Fruit fly (Drosophila melanogaster) whole organism, wandering third instar larva: ENCODE measurements around the gene Lk6.
A peak's percentile ranks its signal among the peaks of the same experiment; 100 is the strongest.

ENCODE experiments used
- Abd-B ChIP-seq: fragments of >200 bp; optimal IDR thresholded peaks from 2 replicates; lab custom pipeline; 2017; ENCODE audit warnings: missing biosample characterization, missing genetic modification characterization
- CG32264 ChIP-seq: fragments of 200-800 bp; sonication (Bioruptor generic); optimal IDR thresholded peaks from 2 replicates; lab custom pipeline; 2016; ENCODE audit warnings: missing biosample characterization, missing genetic modification characterization
- CG9705 ChIP-seq: fragments of 200-800 bp; sonication (Bioruptor generic); optimal IDR thresholded peaks from 2 replicates; lab custom pipeline; 2018; ENCODE audit warnings: missing biosample characterization, mild to moderate bottlenecking, missing genetic modification characterization
- CrebA ChIP-seq: fragments of 200-800 bp; sonication (Bioruptor generic); optimal IDR thresholded peaks from 2 replicates; lab custom pipeline; 2016; ENCODE audit warnings: missing biosample characterization, mild to moderate bottlenecking, missing genetic modification characterization, borderline replicate concordance
- Dfd ChIP-seq: fragments of >200 bp; optimal IDR thresholded peaks from 2 replicates; lab custom pipeline; 2017; ENCODE audit warnings: missing biosample characterization, missing genetic modification characterization
- Dif ChIP-seq: fragments of 200-275, 200-300 bp; sonication (Bioruptor generic); optimal IDR thresholded peaks from 2 replicates; lab custom pipeline; 2018; ENCODE audit warnings: missing biosample characterization, missing genetic modification characterization; ENCODE audit not compliant: partially characterized antibody
- GATAd ChIP-seq: sonication (Bioruptor generic); optimal IDR thresholded peaks from 2 replicates; lab custom pipeline; 2016; ENCODE audit warnings: missing biosample characterization, missing genetic modification characterization
- HLH106 ChIP-seq: fragments of 200-800 bp; optimal IDR thresholded peaks from 3 replicates; lab custom pipeline; 2019; ENCODE audit warnings: missing biosample characterization, mild to moderate bottlenecking, missing genetic modification characterization, moderate library complexity
- Hnf4 ChIP-seq: fragments of 200-800 bp; sonication (Bioruptor generic); optimal IDR thresholded peaks from 2 replicates; lab custom pipeline; 2016; ENCODE audit warnings: missing biosample characterization, mild to moderate bottlenecking, missing genetic modification characterization
- Hr78 ChIP-seq: fragments of >200 bp; optimal IDR thresholded peaks from 2 replicates; lab custom pipeline; 2017; ENCODE audit warnings: missing biosample characterization, missing genetic modification characterization
- Hr83 ChIP-seq: fragments of 200-300 bp; sonication (Bioruptor generic); optimal IDR thresholded peaks from 2 replicates; lab custom pipeline; 2016; ENCODE audit warnings: missing biosample characterization, mild to moderate bottlenecking, missing genetic modification characterization, moderate library complexity; ENCODE audit not compliant: poor library complexity, severe bottlenecking
- Jra ChIP-seq: sonication (Bioruptor generic); optimal IDR thresholded peaks from 2 replicates; lab custom pipeline; 2016; ENCODE audit warnings: missing biosample characterization, missing genetic modification characterization
- Mio ChIP-seq: sonication (Bioruptor generic); optimal IDR thresholded peaks from 2 replicates; lab custom pipeline; 2016; ENCODE audit warnings: missing biosample characterization, missing genetic modification characterization
- Myc ChIP-seq: fragments of >200 bp; optimal IDR thresholded peaks from 2 replicates; lab custom pipeline; 2017
- N ChIP-seq: fragments of >200 bp; optimal IDR thresholded peaks from 2 replicates; lab custom pipeline; 2018; ENCODE audit warnings: missing biosample characterization, missing external identifiers, missing genetic modification characterization
- OdsH ChIP-seq: fragments of 200-800 bp; sonication (Bioruptor generic); optimal IDR thresholded peaks from 2 replicates; lab custom pipeline; 2016; ENCODE audit warnings: missing biosample characterization, mild to moderate bottlenecking, missing genetic modification characterization
- Rel ChIP-seq, 2 experiments: fragments of 200-800 bp; sonication (Bioruptor generic) in 1 of 2; optimal IDR thresholded peaks; 2 replicates in 1 of 2; 3 replicates in 1 of 2; lab custom pipeline; 2016 to 2019; ENCODE audit warnings: mild to moderate bottlenecking in 2 of 2, missing biosample characterization in 2 of 2, missing genetic modification characterization in 2 of 2, moderate library complexity in 1 of 2
- Sp1 ChIP-seq: fragments of 200-800 bp; sonication (Bioruptor generic); optimal IDR thresholded peaks from 3 replicates; lab custom pipeline; 2019; ENCODE audit warnings: missing biosample characterization, mild to moderate bottlenecking, missing genetic modification characterization, moderate library complexity
- Vsx2 ChIP-seq: fragments of 200-300, 225-300 bp; sonication (Bioruptor generic); optimal IDR thresholded peaks from 2 replicates; lab custom pipeline; 2018; ENCODE audit warnings: missing biosample characterization, missing genetic modification characterization; ENCODE audit not compliant: partially characterized antibody
- br ChIP-seq: fragments of 200-800 bp; sonication (Bioruptor generic); optimal IDR thresholded peaks from 2 replicates; lab custom pipeline; 2016; ENCODE audit warnings: missing biosample characterization, missing genetic modification characterization
- brk ChIP-seq: fragments of 200-800 bp; sonication (Bioruptor generic); optimal IDR thresholded peaks from 2 replicates; lab custom pipeline; 2016; ENCODE audit warnings: missing biosample characterization, mild to moderate bottlenecking, missing genetic modification characterization
- dl ChIP-seq, 2 experiments: fragments of 175-275, 200-275 bp in 1 of 2; fragments of 200-275 bp in 1 of 2; sonication (Bioruptor generic); optimal IDR thresholded peaks; lab custom pipeline; 2018; ENCODE audit warnings: mild to moderate bottlenecking in 2 of 2, missing biosample characterization in 2 of 2, missing genetic modification characterization in 2 of 2, moderate library complexity in 2 of 2; ENCODE audit not compliant: partially characterized antibody in 2 of 2, insufficient read depth in 1 of 2
- dmrt93B ChIP-seq: fragments of 200-800 bp; sonication (Bioruptor generic); optimal IDR thresholded peaks from 2 replicates; lab custom pipeline; 2018; ENCODE audit warnings: missing biosample characterization, mild to moderate bottlenecking, missing genetic modification characterization
- dsf ChIP-seq: sonication (Bioruptor generic); optimal IDR thresholded peaks from 2 replicates; lab custom pipeline; 2016; ENCODE audit warnings: missing biosample characterization, missing genetic modification characterization, borderline replicate concordance
- ey ChIP-seq: fragments of 200-800 bp; sonication (Bioruptor generic); optimal IDR thresholded peaks from 2 replicates; lab custom pipeline; 2016; ENCODE audit warnings: missing biosample characterization, missing genetic modification characterization
- foxo ChIP-seq, 2 experiments: fragments of 200-800 bp; sonication (Bioruptor generic); optimal IDR thresholded peaks; 2 replicates in 1 of 2; 3 replicates in 1 of 2; lab custom pipeline; 2016 to 2017; ENCODE audit warnings: missing biosample characterization in 2 of 2, missing genetic modification characterization in 2 of 2
- fru ChIP-seq: fragments of 200-800 bp; sonication (Bioruptor generic); optimal IDR thresholded peaks from 3 replicates; lab custom pipeline; 2016; ENCODE audit warnings: missing biosample characterization, mild to moderate bottlenecking, missing genetic modification characterization
- h ChIP-seq: fragments of 200-800 bp; sonication (Bioruptor generic); optimal IDR thresholded peaks from 3 replicates; lab custom pipeline; 2016; ENCODE audit warnings: missing biosample characterization, mild to moderate bottlenecking, missing genetic modification characterization
- jim ChIP-seq: fragments of 175-275, 200-325 bp; sonication (Bioruptor generic); optimal IDR thresholded peaks from 2 replicates; lab custom pipeline; 2016; ENCODE audit warnings: missing biosample characterization, mild to moderate bottlenecking, missing genetic modification characterization
- lola ChIP-seq: fragments of >200 bp; optimal IDR thresholded peaks from 2 replicates; lab custom pipeline; 2017; ENCODE audit warnings: missing biosample characterization, missing genetic modification characterization
- pan ChIP-seq: fragments of >200 bp; optimal IDR thresholded peaks from 2 replicates; lab custom pipeline; 2017
- psq ChIP-seq: fragments of 200-800 bp; sonication (Bioruptor generic); optimal IDR thresholded peaks from 3 replicates; lab custom pipeline; 2017; ENCODE audit warnings: missing biosample characterization, mild to moderate bottlenecking, missing genetic modification characterization, moderate library complexity
- rgr ChIP-seq: fragments of 200-800 bp; sonication (Bioruptor generic); optimal IDR thresholded peaks from 3 replicates; lab custom pipeline; 2016; ENCODE audit warnings: missing biosample characterization, mild to moderate bottlenecking, missing genetic modification characterization
- sage ChIP-seq: fragments of 200-800 bp; sonication (Bioruptor generic); optimal IDR thresholded peaks from 2 replicates; lab custom pipeline; 2016; ENCODE audit warnings: missing biosample characterization, mild to moderate bottlenecking, missing genetic modification characterization
- sv ChIP-seq: fragments of 200-800 bp; sonication (Bioruptor generic); optimal IDR thresholded peaks from 3 replicates; lab custom pipeline; 2016; ENCODE audit warnings: missing biosample characterization, missing genetic modification characterization
- tai ChIP-seq: sonication (Bioruptor generic); optimal IDR thresholded peaks from 2 replicates; lab custom pipeline; 2016; ENCODE audit warnings: missing biosample characterization, missing genetic modification characterization

Lk6 gene

dm6 chr3R:11812479-11812878 lies 48.2 kb upstream of the Lk6 start:
- TF ChIP-seq sv (GFP tag; lab: Kevin White, UChicago) (no peak), psq (GFP tag; lab: Kevin White, UChicago) (no peak), foxo (GFP tag; optimal IDR thresholded peaks at IDR 0.05; lab: Kevin White, UChicago) (no peak), dl (GFP tag; optimal IDR thresholded peaks at IDR 0.05; lab: Kevin White, UChicago; ENCODE audit: insufficient read depth in 1 of 2, partially characterized antibody in 2 of 2) (no peak), br (GFP tag; lab: Kevin White, UChicago) (no peak), Dfd (GFP tag; lab: Kevin White, UChicago) (no peak), Hr83 (GFP tag; lab: Kevin White, UChicago) (no peak), Hr78 (no peak), Rel (GFP tag; optimal IDR thresholded peaks at IDR 0.05; lab: Kevin White, UChicago) (no peak), Rel (tag; optimal IDR thresholded peaks at IDR 0.05; lab: Kevin White, UChicago) (peak; percentile 74)

dm6 chr3R:11810831-11811484 lies 46.7 kb upstream of the Lk6 start:
- TF ChIP-seq pan (no peak), Sp1 (GFP tag; lab: Kevin White, UChicago) (no peak), foxo (GFP tag; optimal IDR thresholded peaks at IDR 0.05; lab: Kevin White, UChicago) (no peak), fru (GFP tag; lab: Kevin White, UChicago) (no peak), CG32264 (GFP tag; lab: Kevin White, UChicago) (no peak), Vsx2 (GFP tag; lab: Kevin White, UChicago) (no peak), Jra (GFP tag; lab: Kevin White, UChicago) (no peak), h (peak; percentile 39)

- TF ChIP-seq N (GFP tag; lab: Kevin White, UChicago) = no peak
- TF ChIP-seq Hnf4 (GFP tag; lab: Kevin White, UChicago) = no peak
- TF ChIP-seq Dfd (GFP tag; lab: Kevin White, UChicago) = no peak
- no peak for TF ChIP-seq rgr (GFP tag; lab: Kevin White, UChicago)
- no peak for TF ChIP-seq foxo (GFP tag; optimal IDR thresholded peaks at IDR 0.05; lab: Kevin White, UChicago)
- TF ChIP-seq dl (GFP tag; optimal IDR thresholded peaks at IDR 0.05; lab: Kevin White, UChicago; ENCODE audit: insufficient read depth in 1 of 2, partially characterized antibody in 2 of 2) = no peak
- no peak for TF ChIP-seq tai
- no peak for TF ChIP-seq fru (GFP tag; lab: Kevin White, UChicago)
- no peak for TF ChIP-seq Rel (GFP tag; optimal IDR thresholded peaks at IDR 0.05; lab: Kevin White, UChicago)
- peak; percentile 0 for TF ChIP-seq Rel (tag; optimal IDR thresholded peaks at IDR 0.05; lab: Kevin White, UChicago)
- no peak for TF ChIP-seq Jra (GFP tag; lab: Kevin White, UChicago)
- no peak for TF ChIP-seq dsf
- TF ChIP-seq Hr78 = no peak
- no peak for TF ChIP-seq Abd-B (GFP tag; lab: Kevin White, UChicago)
- TF ChIP-seq pan = no peak
- TF ChIP-seq Sp1 (GFP tag; lab: Kevin White, UChicago) = peak; percentile 45
- TF ChIP-seq Vsx2 (GFP tag; lab: Kevin White, UChicago) = no peak
- no peak for TF ChIP-seq dmrt93B (GFP tag; lab: Kevin White, UChicago)
- TF ChIP-seq Dif (GFP tag; lab: Kevin White, UChicago) = no peak
- no peak for TF ChIP-seq OdsH (GFP tag; lab: Kevin White, UChicago)
- no peak for TF ChIP-seq brk (GFP tag; lab: Kevin White, UChicago)
- TF ChIP-seq lola = no peak
- TF ChIP-seq GATAd (GFP tag; lab: Kevin White, UChicago) = no peak
- no peak for TF ChIP-seq sv (GFP tag; lab: Kevin White, UChicago)
- TF ChIP-seq Hr83 (GFP tag; lab: Kevin White, UChicago) = no peak
- TF ChIP-seq jim (GFP tag; lab: Kevin White, UChicago) = no peak
- no peak for TF ChIP-seq CG9705 (GFP tag; lab: Kevin White, UChicago)
- peak; percentile 10 for TF ChIP-seq HLH106 (tag; lab: Kevin White, UChicago)
- TF ChIP-seq Myc (lab: Kevin White, UChicago) = no peak
- peak; percentile 23 for TF ChIP-seq CrebA (GFP tag; lab: Kevin White, UChicago)
- no peak for TF ChIP-seq Mio (GFP tag; lab: Kevin White, UChicago)
- TF ChIP-seq sage (GFP tag; lab: Kevin White, UChicago) = no peak
- no peak for TF ChIP-seq ey (GFP tag; lab: Kevin White, UChicago)
- TF ChIP-seq, all 38 proteins: peak for 4
Measured at dm6 chr3R:11809620-11810019, 45.4 kb upstream of the Lk6 start.
